Fruit fly (Drosophila melanogaster) whole organism, embryonic: Measurements from ENCODE around the gene Drgx.
A peak's percentile ranks its signal among the peaks of the same experiment; 100 is the strongest.

ENCODE experiments used
- CG12659 ChIP-seq: fragments of 200-800 bp; sonication (Bioruptor generic); optimal IDR thresholded peaks from 3 replicates; lab custom pipeline; 2017; ENCODE audit warnings: mild to moderate bottlenecking, missing biosample characterization, missing genetic modification reagents, missing genetic modification characterization
- CG12769 ChIP-seq: fragments of 200-800 bp; sonication (Bioruptor generic); optimal IDR thresholded peaks from 2 replicates; lab custom pipeline; 2019; ENCODE audit warnings: missing biosample characterization, mild to moderate bottlenecking, missing genetic modification characterization, moderate library complexity
- CG13894 ChIP-seq: fragments of 200-800 bp; sonication (Bioruptor generic); optimal IDR thresholded peaks from 3 replicates; lab custom pipeline; 2018; ENCODE audit warnings: missing biosample characterization, mild to moderate bottlenecking, missing genetic modification characterization, moderate library complexity
- CG1529 ChIP-seq: fragments of 200-800 bp; sonication (Bioruptor generic); optimal IDR thresholded peaks from 3 replicates; lab custom pipeline; 2018; ENCODE audit warnings: missing biosample characterization, missing genetic modification characterization
- CG17328 ChIP-seq: fragments of 200-800 bp; sonication (Bioruptor generic); IDR thresholded peaks from 2 replicates; pipeline ENCODE4 v1.3.6; 2022; ENCODE audit warnings: missing biosample characterization, missing genetic modification characterization
- CG17361 ChIP-seq: fragments of 200-800 bp; sonication (Bioruptor generic); IDR thresholded peaks from 3 replicates; pipeline ENCODE4 v1.3.6; 2022; ENCODE audit warnings: missing biosample characterization, missing genetic modification characterization
- CG17612 ChIP-seq: fragments of 200-800 bp; sonication (Bioruptor generic); IDR thresholded peaks from 2 replicates; pipeline ENCODE4 v1.3.6; 2022; ENCODE audit warnings: missing biosample characterization, missing genetic modification characterization
- CG1792 ChIP-seq: fragments of 200-800 bp; sonication (Bioruptor generic); optimal IDR thresholded peaks from 2 replicates; lab custom pipeline; 2016; ENCODE audit warnings: missing biosample characterization, missing genetic modification characterization
- CG18619 ChIP-seq: fragments of 200-800 bp; sonication (Bioruptor generic); optimal IDR thresholded peaks from 3 replicates; lab custom pipeline; 2017; ENCODE audit warnings: missing biosample characterization, mild to moderate bottlenecking, missing genetic modification characterization
- CG2678 ChIP-seq: fragments of 200-800 bp; sonication (Bioruptor generic); optimal IDR thresholded peaks from 3 replicates; lab custom pipeline; 2019; ENCODE audit warnings: missing biosample characterization, mild to moderate bottlenecking, missing genetic modification characterization, moderate library complexity
- CG2712 ChIP-seq: fragments of 200-800 bp; optimal IDR thresholded peaks from 3 replicates; lab custom pipeline; 2019; ENCODE audit warnings: missing biosample characterization, mild to moderate bottlenecking, missing genetic modification characterization, moderate library complexity
- CG31441 ChIP-seq: fragments of 200-800 bp; sonication (Bioruptor generic); IDR thresholded peaks from 2 replicates; pipeline ENCODE4 v1.3.6; 2022; ENCODE audit warnings: missing biosample characterization, missing genetic modification characterization
- CG32767 ChIP-seq: fragments of 200-800 bp; sonication (Bioruptor generic); IDR thresholded peaks from 2 replicates; pipeline ENCODE4 v1.3.6; 2022; ENCODE audit warnings: missing biosample characterization, missing genetic modification characterization
- CG33557 ChIP-seq: fragments of 200-800 bp; sonication (Bioruptor generic); optimal IDR thresholded peaks from 2 replicates; lab custom pipeline; 2019; ENCODE audit warnings: missing biosample characterization, mild to moderate bottlenecking, missing genetic modification characterization, moderate library complexity
- CG3407 ChIP-seq: fragments of 200-800 bp; sonication (Bioruptor generic); optimal IDR thresholded peaks from 2 replicates; lab custom pipeline; 2018; ENCODE audit warnings: missing biosample characterization, mild to moderate bottlenecking, missing genetic modification characterization
- CG34376 ChIP-seq: fragments of 200-800 bp; sonication (Bioruptor generic); optimal IDR thresholded peaks from 2 replicates; lab custom pipeline; 2018; ENCODE audit warnings: missing biosample characterization, mild to moderate bottlenecking, missing genetic modification characterization
- CG3726 ChIP-seq: fragments of 200-800 bp; sonication (Bioruptor generic); IDR thresholded peaks from 3 replicates; pipeline ENCODE4, ENCODE4 v1.3.6; 2022; ENCODE audit warnings: missing biosample characterization, missing genetic modification characterization
- CG42726 ChIP-seq: fragments of 200-800 bp; sonication (Bioruptor generic); IDR thresholded peaks from 2 replicates; pipeline ENCODE4 v1.3.6; 2022; ENCODE audit warnings: missing biosample characterization, missing genetic modification characterization; ENCODE audit not compliant: partially characterized antibody
- CG4282 ChIP-seq: fragments of 200-800 bp; sonication (Bioruptor generic); optimal IDR thresholded peaks from 2 replicates; lab custom pipeline; 2016; ENCODE audit warnings: missing biosample characterization, missing genetic modification characterization
- CG4617 ChIP-seq: fragments of 200-800 bp; sonication (Bioruptor generic); optimal IDR thresholded peaks from 3 replicates; lab custom pipeline; 2016; ENCODE audit warnings: missing biosample characterization, missing genetic modification characterization, borderline replicate concordance
- CG6689 ChIP-seq: fragments of 200-800 bp; sonication (Bioruptor generic); IDR thresholded peaks from 2 replicates; pipeline ENCODE4 v1.3.6; 2022; ENCODE audit warnings: missing biosample characterization, missing genetic modification characterization
- CG7357 ChIP-seq: fragments of 200-800 bp; sonication (Bioruptor generic); IDR thresholded peaks from 3 replicates; pipeline ENCODE4 v1.3.6; 2022; ENCODE audit warnings: missing biosample characterization, missing genetic modification characterization
- CG8765 ChIP-seq: fragments of 200-800 bp; sonication (Bioruptor generic); IDR thresholded peaks from 2 replicates; pipeline ENCODE4 v1.3.6; 2022; ENCODE audit warnings: missing biosample characterization, missing genetic modification characterization
- CG9727 ChIP-seq: fragments of 200-800 bp; sonication (Bioruptor generic); optimal IDR thresholded peaks from 3 replicates; lab custom pipeline; 2017; ENCODE audit warnings: missing biosample characterization, mild to moderate bottlenecking, missing genetic modification characterization
- Dbx ChIP-seq: fragments of 200-800 bp; sonication (Bioruptor generic); IDR thresholded peaks from 3 replicates; pipeline ENCODE4 v1.3.6; 2022; ENCODE audit warnings: missing biosample characterization, missing genetic modification characterization
- Dll ChIP-seq: fragments of 200-800 bp; sonication (Bioruptor generic); IDR thresholded peaks from 4 replicates; pipeline ENCODE4 v1.3.6; 2022; ENCODE audit warnings: missing biosample characterization, missing genetic modification characterization; ENCODE audit not compliant: partially characterized antibody
- Fer3 ChIP-seq: fragments of 200-800 bp; sonication (Bioruptor generic); optimal IDR thresholded peaks from 2 replicates; lab custom pipeline; 2018; ENCODE audit warnings: missing biosample characterization, mild to moderate bottlenecking, missing genetic modification characterization, moderate library complexity
- GATAe ChIP-seq: fragments of 200-800 bp; sonication (Bioruptor generic); conservative IDR thresholded peaks from 2 replicates; pipeline ENCODE4 v1.3.6; 2022; ENCODE audit warnings: missing biosample characterization, missing genetic modification characterization
- Gug ChIP-seq: fragments of 200-800 bp; sonication (Bioruptor generic); IDR thresholded peaks from 4 replicates; pipeline ENCODE4 v1.3.6; 2022; ENCODE audit warnings: missing biosample characterization, missing genetic modification characterization
- Lim3 ChIP-seq: fragments of 200-800 bp; sonication (Bioruptor generic); IDR thresholded peaks from 2 replicates; pipeline ENCODE4 v1.3.6; 2022; ENCODE audit warnings: missing biosample characterization, missing genetic modification characterization
- MESR4 ChIP-seq: fragments of 200-800 bp; sonication (Bioruptor generic); optimal IDR thresholded peaks from 2 replicates; lab custom pipeline; 2018; ENCODE audit warnings: missing biosample characterization, mild to moderate bottlenecking, missing genetic modification characterization, moderate library complexity
- Mad ChIP-seq: fragments of 200-800 bp; sonication (Bioruptor generic); optimal IDR thresholded peaks from 2 replicates; lab custom pipeline; 2016; ENCODE audit warnings: missing biosample characterization, missing genetic modification characterization
- NFAT ChIP-seq: fragments of 200-800 bp; sonication (Bioruptor generic); IDR thresholded peaks from 2 replicates; pipeline ENCODE4 v1.3.6; 2022; ENCODE audit warnings: missing biosample characterization, missing genetic modification characterization
- Optix ChIP-seq: fragments of 200-800 bp; sonication (Bioruptor generic); IDR thresholded peaks from 3 replicates; pipeline ENCODE4 v1.3.6; 2022; ENCODE audit warnings: missing biosample characterization, missing genetic modification characterization
- Pdp1 ChIP-seq, 2 experiments: fragments of 200-800 bp; sonication (Bioruptor generic); optimal IDR thresholded peaks; 3 replicates each; lab custom pipeline; 2016; ENCODE audit warnings: missing biosample characterization in 2 of 2, missing genetic modification characterization in 2 of 2, mild to moderate bottlenecking in 1 of 2, moderate library complexity in 1 of 2
- Xbp1 ChIP-seq: fragments of 200-800 bp; sonication (Bioruptor generic); optimal IDR thresholded peaks from 3 replicates; lab custom pipeline; 2016; ENCODE audit warnings: missing biosample characterization, mild to moderate bottlenecking, missing genetic modification characterization
- Xrp1 ChIP-seq: fragments of 200-800 bp; sonication (Bioruptor generic); IDR thresholded peaks from 2 replicates; pipeline ENCODE4 v1.3.6; 2022; ENCODE audit warnings: missing biosample characterization, missing genetic modification characterization
- ab ChIP-seq: fragments of 200-800 bp; sonication (Bioruptor generic); optimal IDR thresholded peaks from 2 replicates; lab custom pipeline; 2016; ENCODE audit warnings: missing biosample characterization, missing genetic modification characterization
- ac ChIP-seq: fragments of 200-800 bp; sonication (Bioruptor generic); optimal IDR thresholded peaks from 3 replicates; lab custom pipeline; 2017; ENCODE audit warnings: missing biosample characterization, mild to moderate bottlenecking, missing genetic modification characterization
- amos ChIP-seq: fragments of 200-800 bp; sonication (Bioruptor generic); IDR thresholded peaks from 2 replicates; pipeline ENCODE4 v1.3.6; 2022; ENCODE audit warnings: missing biosample characterization, missing genetic modification characterization; ENCODE audit not compliant: partially characterized antibody
- ase ChIP-seq: fragments of 200-800 bp; sonication (Bioruptor generic); IDR thresholded peaks from 3 replicates; pipeline ENCODE4 v1.3.6; 2022; ENCODE audit warnings: missing biosample characterization, missing genetic modification characterization
- ato ChIP-seq: fragments of 200-800 bp; sonication (Bioruptor generic); IDR thresholded peaks from 2 replicates; pipeline ENCODE4 v1.3.6; 2022; ENCODE audit warnings: missing biosample characterization, missing genetic modification characterization; ENCODE audit not compliant: partially characterized antibody
- crol ChIP-seq: fragments of 200-800 bp; sonication (Bioruptor generic); IDR thresholded peaks from 2 replicates; pipeline ENCODE4 v1.3.6; 2022; ENCODE audit warnings: missing biosample characterization, missing genetic modification characterization
- da ChIP-seq: fragments of 200-800 bp; sonication (Bioruptor generic); optimal IDR thresholded peaks from 2 replicates; lab custom pipeline; 2016; ENCODE audit warnings: missing biosample characterization, missing genetic modification characterization
- nerfin-2 ChIP-seq: fragments of 200-800 bp; sonication (Bioruptor generic); IDR thresholded peaks from 2 replicates; pipeline ENCODE4 v1.3.6; 2022; ENCODE audit warnings: missing biosample characterization, missing genetic modification characterization; ENCODE audit not compliant: partially characterized antibody
- psq ChIP-seq: fragments of 200-800 bp; sonication (Bioruptor generic); optimal IDR thresholded peaks from 2 replicates; lab custom pipeline; 2017; ENCODE audit warnings: missing biosample characterization, missing genetic modification characterization
- sr ChIP-seq: fragments of 200-800 bp; sonication (Bioruptor generic); IDR thresholded peaks from 3 replicates; pipeline ENCODE4 v1.3.6; 2022; ENCODE audit warnings: missing biosample characterization, missing genetic modification characterization
- trh ChIP-seq: fragments of 200-800 bp; sonication (Bioruptor generic); optimal IDR thresholded peaks from 2 replicates; lab custom pipeline; 2016; ENCODE audit warnings: missing biosample characterization, missing genetic modification characterization
- twi ChIP-seq: fragments of 200-800 bp; optimal IDR thresholded peaks from 2 replicates; lab custom pipeline; 2019; ENCODE audit warnings: missing biosample characterization, mild to moderate bottlenecking, missing genetic modification characterization, moderate library complexity
- vnd ChIP-seq: fragments of 200-800 bp; sonication (Bioruptor generic); IDR thresholded peaks from 3 replicates; pipeline ENCODE4 v1.3.6; 2022; ENCODE audit warnings: missing biosample characterization, missing genetic modification characterization; ENCODE audit not compliant: partially characterized antibody
- zfh2 ChIP-seq: fragments of 200-800 bp; sonication (Bioruptor generic); optimal IDR thresholded peaks from 2 replicates; lab custom pipeline; 2016; ENCODE audit warnings: missing biosample characterization, missing genetic modification characterization

The Drgx gene

DNA sequence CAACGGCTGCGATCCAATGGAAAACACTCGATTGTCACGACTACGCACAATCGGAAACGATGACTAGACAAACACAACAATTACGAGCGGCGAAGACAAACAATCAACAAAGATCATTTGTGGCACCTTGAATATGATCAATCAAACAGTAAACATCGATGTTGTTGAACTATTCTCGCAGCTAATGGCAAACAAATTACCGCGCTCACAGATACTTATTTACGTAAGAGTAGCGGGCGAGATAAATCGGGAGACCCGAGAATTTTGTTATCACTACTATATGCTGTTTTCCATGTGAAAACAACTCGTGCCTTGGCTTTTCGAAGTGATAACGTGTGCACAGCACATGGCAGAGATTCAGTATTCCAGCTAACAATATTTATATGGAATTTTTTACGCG lies 33.7 kb upstream of the Drgx start (continued):
- TF ChIP-seq crol (GFP tag; lab: Robert Waterston, UW), result no peak
- TF ChIP-seq CG12659 (GFP tag; lab: Kevin White, UChicago), result peak; percentile 41
- no peak for TF ChIP-seq ato (GFP tag; lab: Robert Waterston, UW)
- peak; percentile 63 for TF ChIP-seq CG17328 (GFP tag; lab: Robert Waterston, UW)
- TF ChIP-seq Dll (GFP tag; lab: Robert Waterston, UW), result no peak
- peak; percentile 64; the same call in 1 of the 3 replicates for TF ChIP-seq CG17361 (GFP tag; lab: Robert Waterston, UW)
- no peak for TF ChIP-seq ac (GFP tag; lab: Kevin White, UChicago)
- no peak for TF ChIP-seq nerfin-2 (GFP tag; lab: Robert Waterston, UW)
- TF ChIP-seq MESR4 (GFP tag; lab: Kevin White, UChicago), result peak; percentile 57
- no peak for TF ChIP-seq NFAT (GFP tag; lab: Robert Waterston, UW)
- TF ChIP-seq CG17612 (GFP tag; lab: Robert Waterston, UW), result no peak
- no peak for TF ChIP-seq sr (GFP tag; lab: Robert Waterston, UW)
- no peak for TF ChIP-seq CG1792 (GFP tag; lab: Kevin White, UChicago)
- peak; percentile 67; the same call in 2 of the 3 replicates for TF ChIP-seq CG3726 (GFP tag; lab: Robert Waterston, UW)
- TF ChIP-seq Fer3 (tag; lab: Kevin White, UChicago), result peak; percentile 73
- TF ChIP-seq psq, result peak; percentile 76
- no peak for TF ChIP-seq zfh2 (GFP tag; lab: Kevin White, UChicago)
- peak; percentile 69; the same call in 1 of the 2 replicates for TF ChIP-seq CG31441 (GFP tag; lab: Robert Waterston, UW)
- peak; percentile 95 for TF ChIP-seq CG34376
- peak; percentile 87 for TF ChIP-seq trh (GFP tag; lab: Kevin White, UChicago)
- TF ChIP-seq CG7357, result 0 out of 3 replicates have a peak, but pooled peaks have one; percentile 14
- TF ChIP-seq CG13894 (tag; lab: Kevin White, UChicago), result peak; percentile 59
- peak; percentile 46 to 63 for TF ChIP-seq Pdp1 (GFP tag; optimal IDR thresholded peaks at IDR 0.05; lab: Kevin White, UChicago)
- no peak for TF ChIP-seq CG4282 (GFP tag; lab: Kevin White, UChicago)
- no peak for TF ChIP-seq CG12769 (tag; lab: Kevin White, UChicago)
- TF ChIP-seq CG18619 (GFP tag; lab: Kevin White, UChicago), result peak; percentile 56
- peak; percentile 87 for TF ChIP-seq CG1529
- TF ChIP-seq CG9727 (GFP tag; lab: Kevin White, UChicago), result no peak
- TF ChIP-seq amos (GFP tag; lab: Robert Waterston, UW), result no peak
- TF ChIP-seq CG42726 (GFP tag; lab: Robert Waterston, UW), result no peak
- peak; percentile 69 for TF ChIP-seq twi
- no peak for TF ChIP-seq Dbx (GFP tag; lab: Robert Waterston, UW)
- TF ChIP-seq CG2678 (tag; lab: Kevin White, UChicago), result peak; percentile 86
- TF ChIP-seq Gug (GFP tag; lab: Robert Waterston, UW), result no peak
- TF ChIP-seq GATAe (GFP tag; lab: Robert Waterston, UW), result no peak
- TF ChIP-seq CG2712 (tag; lab: Kevin White, UChicago), result peak; percentile 80
- TF ChIP-seq vnd (GFP tag; lab: Robert Waterston, UW), result no peak
- 0 out of 2 replicates have a peak, but pooled peaks have one; percentile 21 for TF ChIP-seq CG32767 (GFP tag; lab: Robert Waterston, UW)
- TF ChIP-seq Xrp1 (GFP tag; lab: Robert Waterston, UW), result peak; percentile 93
- no peak for TF ChIP-seq CG8765 (GFP tag; lab: Robert Waterston, UW)
- peak; percentile 10 for TF ChIP-seq ab
- TF ChIP-seq CG6689, result peak; percentile 45
- no peak for TF ChIP-seq Xbp1 (GFP tag; lab: Kevin White, UChicago)
- TF ChIP-seq Optix (GFP tag; lab: Robert Waterston, UW), result no peak
- peak; percentile 86 for TF ChIP-seq Mad (GFP tag; lab: Kevin White, UChicago)
- TF ChIP-seq CG33557 (GFP tag; lab: Kevin White, UChicago), result peak; percentile 95
- TF ChIP-seq CG3407, result peak; percentile 95
- TF ChIP-seq da (GFP tag; lab: Kevin White, UChicago), result no peak
- TF ChIP-seq ase, result no peak; the same call in 2 of the 3 replicates
- no peak for TF ChIP-seq CG4617
- no peak for TF ChIP-seq Lim3 (GFP tag; lab: Robert Waterston, UW)
